Fruit fly (Drosophila melanogaster): ENCODE measurements around the gene toc.

toc gene

dm6 chr2L:3055710-3056447, 88.7 kb downstream of the toc start (continued):
- TF ChIP-seq TFAM (GFP tag; optimal IDR thresholded peaks at IDR 0.05): no peak
- TF ChIP-seq chm (GFP tag; IDR thresholded peaks at IDR 0.05): no peak
- TF ChIP-seq nom (GFP tag; optimal IDR thresholded peaks at IDR 0.05): no peak
- TF ChIP-seq Aef1 (GFP tag; IDR thresholded peaks at IDR 0.05): no peak; the same call in 2 of the 3 replicates
- TF ChIP-seq bsh (GFP tag; optimal IDR thresholded peaks at IDR 0.05): no peak
- no peak for TF ChIP-seq bigmax (GFP tag; optimal IDR thresholded peaks at IDR 0.05)
- TF ChIP-seq Blimp-1 (GFP tag; optimal IDR thresholded peaks at IDR 0.05): no peak
- no peak for TF ChIP-seq pita (GFP tag; optimal IDR thresholded peaks at IDR 0.05)
- no peak for TF ChIP-seq CG9215 (GFP tag; IDR thresholded peaks at IDR 0.05)
- no peak for TF ChIP-seq Trl (optimal IDR thresholded peaks at IDR 0.05)
- no peak for TF ChIP-seq Trl (GFP tag; optimal IDR thresholded peaks at IDR 0.05)
- peak; percentile 18; the same call in 1 of the 2 replicates for TF ChIP-seq bbx (GFP tag; IDR thresholded peaks at IDR 0.05; ENCODE audit: partially characterized antibody)
- TF ChIP-seq GATAe (GFP tag; conservative IDR thresholded peaks at IDR 0.05): no peak
- no peak for TF ChIP-seq CG32772 (GFP tag; IDR thresholded peaks at IDR 0.05)
- TF ChIP-seq Dref (GFP tag; IDR thresholded peaks at IDR 0.05): peak; percentile 53
- no peak for TF ChIP-seq Doc2 (GFP tag; IDR thresholded peaks at IDR 0.05)
- no peak for TF ChIP-seq CG14050 (GFP tag; IDR thresholded peaks at IDR 0.05)
- peak; percentile 60 for TF ChIP-seq CG16863 (GFP tag; optimal IDR thresholded peaks at IDR 0.05)
- TF ChIP-seq NfI (GFP tag; optimal IDR thresholded peaks at IDR 0.05): no peak
- no peak for TF ChIP-seq zfh1 (GFP tag; IDR thresholded peaks at IDR 0.05)
- TF ChIP-seq sug (tag; optimal IDR thresholded peaks at IDR 0.05): peak; percentile 64
- TF ChIP-seq Fer3 (tag; optimal IDR thresholded peaks at IDR 0.05): no peak
- TF ChIP-seq cad (GFP tag; optimal IDR thresholded peaks at IDR 0.05): no peak
- TF ChIP-seq hbn (GFP tag; IDR thresholded peaks at IDR 0.05; ENCODE audit: partially characterized antibody): no peak
- TF ChIP-seq trem (tag; optimal IDR thresholded peaks at IDR 0.05): no peak
- TF ChIP-seq CG10654 (GFP tag; optimal IDR thresholded peaks at IDR 0.05): no peak
- peak; percentile 52 for TF ChIP-seq CG4424 (GFP tag; optimal IDR thresholded peaks at IDR 0.05)
- no peak for TF ChIP-seq MTF-1 (GFP tag; optimal IDR thresholded peaks at IDR 0.05; ENCODE audit: borderline replicate concordance)
- TF ChIP-seq slou (GFP tag; optimal IDR thresholded peaks at IDR 0.05): peak; percentile 13
- peak; percentile 21 for TF ChIP-seq Mad (GFP tag; optimal IDR thresholded peaks at IDR 0.05)
- TF ChIP-seq schlank (tag; optimal IDR thresholded peaks at IDR 0.05): no peak
- no peak for TF ChIP-seq HmgZ (tag; optimal IDR thresholded peaks at IDR 0.05)
- no peak for TF ChIP-seq sisA (GFP tag; IDR thresholded peaks at IDR 0.05)
- no peak for TF ChIP-seq stc (GFP tag; IDR thresholded peaks at IDR 0.05)
- TF ChIP-seq Opbp (GFP tag; IDR thresholded peaks at IDR 0.05; ENCODE audit: partially characterized antibody): 0 out of 3 replicates have a peak, but pooled peaks have one; percentile 52
- TF ChIP-seq CG11695 (GFP tag; IDR thresholded peaks at IDR 0.05): peak; percentile 24; the same call in 1 of the 3 replicates
- TF ChIP-seq CG1233 (GFP tag; optimal IDR thresholded peaks at IDR 0.05): peak; percentile 12
- no peak for TF ChIP-seq CG33213 (GFP tag; optimal IDR thresholded peaks at IDR 0.05)
- peak; percentile 91 for TF ChIP-seq CG7987 (GFP tag; optimal IDR thresholded peaks at IDR 0.05)
- TF ChIP-seq CG11398 (GFP tag; optimal IDR thresholded peaks at IDR 0.05): no peak
- no peak for TF ChIP-seq HmgD (GFP tag; optimal IDR thresholded peaks at IDR 0.05)
- no peak for TF ChIP-seq Vsx1 (GFP tag; optimal IDR thresholded peaks at IDR 0.05)
- TF ChIP-seq CG2116 (GFP tag; optimal IDR thresholded peaks at IDR 0.05): no peak
- TF ChIP-seq CG16779 (GFP tag; IDR thresholded peaks at IDR 0.05): no peak
- TF ChIP-seq CG12104 (GFP tag; optimal IDR thresholded peaks at IDR 0.05): peak; percentile 45
- TF ChIP-seq maf-S (GFP tag; optimal IDR thresholded peaks at IDR 0.05): peak; percentile 28
- TF ChIP-seq ac (GFP tag; optimal IDR thresholded peaks at IDR 0.05): no peak
- peak; percentile 20 for TF ChIP-seq crc (GFP tag; optimal IDR thresholded peaks at IDR 0.05)
- peak; percentile 10 for TF ChIP-seq dmrt11E (tag; optimal IDR thresholded peaks at IDR 0.05)
- peak; percentile 5 for TF ChIP-seq CG9817 (tag; optimal IDR thresholded peaks at IDR 0.05)
